Worm (Caenorhabditis elegans) whole organism, young adult: ENCODE data around the gene F56C9.6.

Source experiments
- B0261.1 ChIP-seq: sonication (generic microtip); optimal IDR thresholded peaks from 2 replicates; lab custom pipeline; 2016; ENCODE audit warnings: mild to moderate bottlenecking, missing genetic modification characterization, moderate library complexity, missing compliant biosample characterization
- B0336.3 ChIP-seq: fragments of 200-800 bp; sonication (Bioruptor generic); IDR thresholded peaks from 2 replicates; pipeline ENCODE4 v1.3.6; 2022; ENCODE audit warnings: missing genetic modification characterization, missing compliant biosample characterization
- C06A6.2 ChIP-seq: fragments of 200-800 bp; sonication (Bioruptor generic); conservative IDR thresholded peaks from 2 replicates; pipeline ENCODE4 v1.3.6; 2022; ENCODE audit warnings: missing genetic modification characterization, missing compliant biosample characterization
- D2030.7 ChIP-seq: fragments of 200-800 bp; sonication (Bioruptor generic); IDR thresholded peaks from 2 replicates; pipeline ENCODE4 v1.3.6; 2022; ENCODE audit warnings: missing genetic modification reagents, missing genetic modification characterization, missing compliant biosample characterization
- F22D6.2 ChIP-seq: sonication (generic microtip); optimal IDR thresholded peaks from 2 replicates; lab custom pipeline; 2016; ENCODE audit warnings: mild to moderate bottlenecking, missing genetic modification characterization, missing compliant biosample characterization
- F33H1.4 ChIP-seq: fragments of 200-800 bp; sonication (Bioruptor generic); IDR thresholded peaks from 2 replicates; pipeline ENCODE4 v1.3.6; 2022; ENCODE audit warnings: missing genetic modification reagents, missing genetic modification characterization, missing compliant biosample characterization
- F39B2.1 ChIP-seq: fragments of 200-800 bp; sonication (Bioruptor generic); IDR thresholded peaks from 2 replicates; pipeline ENCODE4 v1.3.6; 2022; ENCODE audit warnings: missing genetic modification reagents, missing genetic modification characterization, missing compliant biosample characterization
- F52B5.7 ChIP-seq: sonication (generic microtip); optimal IDR thresholded peaks from 2 replicates; lab custom pipeline; 2016; ENCODE audit warnings: mild to moderate bottlenecking, missing genetic modification characterization, missing compliant biosample characterization
- T07F8.4 ChIP-seq: sonication (generic microtip); optimal IDR thresholded peaks from 2 replicates; lab custom pipeline; 2016; ENCODE audit warnings: mild to moderate bottlenecking, missing genetic modification characterization, moderate library complexity, missing compliant biosample characterization
- Y56A3A.18 ChIP-seq: fragments of 200-800 bp; sonication (Bioruptor generic); IDR thresholded peaks from 2 replicates; pipeline ENCODE4 v1.3.6; 2022; ENCODE audit warnings: missing genetic modification reagents, missing genetic modification characterization, missing compliant biosample characterization
- Y67H2A.10 ChIP-seq: fragments of 200-800 bp; sonication (Bioruptor generic); conservative IDR thresholded peaks from 2 replicates; pipeline ENCODE4 v1.3.6; 2022; ENCODE audit warnings: missing genetic modification reagents, missing genetic modification characterization, missing compliant biosample characterization
- ZK185.1 ChIP-seq: sonication (generic microtip); optimal IDR thresholded peaks from 2 replicates; lab custom pipeline; 2016; ENCODE audit warnings: mild to moderate bottlenecking, missing genetic modification characterization, missing compliant biosample characterization; ENCODE audit not compliant: poor library complexity, severe bottlenecking
- ama-1 ChIP-seq, 3 experiments: fragments of 150-350 bp in 1 of 3; sonication (generic microtip) in 2 of 3; optimal IDR thresholded peaks; 2 replicates each; lab custom pipeline; 2014 to 2018; ENCODE audit warnings: missing biosample characterization in 2 of 3, missing genetic modification characterization in 2 of 3, missing genetic modification reagents in 2 of 3
- athp-1 ChIP-seq: sonication (generic microtip); optimal IDR thresholded peaks from 2 replicates; lab custom pipeline; 2017; ENCODE audit warnings: mild to moderate bottlenecking, missing genetic modification characterization, missing compliant biosample characterization
- attf-6 ChIP-seq: fragments of 200-800 bp; sonication (Bioruptor generic); IDR thresholded peaks from 2 replicates; pipeline ENCODE4 v1.3.6; 2022; ENCODE audit warnings: missing genetic modification reagents, missing genetic modification characterization, missing compliant biosample characterization
- ceh-40 ChIP-seq: fragments of 200-800 bp; sonication (Bioruptor generic); IDR thresholded peaks from 2 replicates; pipeline ENCODE4 v1.3.6; 2022; ENCODE audit warnings: missing genetic modification characterization, missing compliant biosample characterization
- dpff-1 ChIP-seq: sonication (generic microtip); optimal IDR thresholded peaks from 2 replicates; lab custom pipeline; 2017; ENCODE audit warnings: mild to moderate bottlenecking, missing genetic modification characterization, missing compliant biosample characterization
- dpl-1 ChIP-seq: fragments of 150-350 bp; optimal IDR thresholded peaks from 2 replicates; lab custom pipeline; 2014; ENCODE audit warnings: missing biosample characterization, missing genetic modification reagents, missing genetic modification characterization
- egl-18 ChIP-seq: fragments of 200-800 bp; sonication (Bioruptor generic); IDR thresholded peaks from 2 replicates; pipeline ENCODE4 v1.3.6; 2022; ENCODE audit warnings: missing genetic modification reagents, missing genetic modification characterization, missing compliant biosample characterization
- ekl-4 ChIP-seq: fragments of 200-800 bp; sonication (Bioruptor generic); IDR thresholded peaks from 2 replicates; pipeline ENCODE4 v1.3.6; 2022; ENCODE audit warnings: missing genetic modification reagents, missing genetic modification characterization, missing compliant biosample characterization
- fkh-3 ChIP-seq: sonication (generic microtip); optimal IDR thresholded peaks from 2 replicates; lab custom pipeline; 2016; ENCODE audit warnings: mild to moderate bottlenecking, missing genetic modification characterization, missing compliant biosample characterization
- him-1 ChIP-seq: sonication (generic microtip); optimal IDR thresholded peaks from 2 replicates; lab custom pipeline; 2016; ENCODE audit warnings: missing genotype, missing genetic modification reagents, missing genetic modification characterization, missing compliant biosample characterization
- hsf-1 ChIP-seq: fragments of 200-800 bp; sonication (Bioruptor generic); IDR thresholded peaks from 2 replicates; pipeline ENCODE4 v1.3.6; 2022; ENCODE audit warnings: missing genetic modification reagents, missing genetic modification characterization, missing compliant biosample characterization
- let-607 ChIP-seq, 2 experiments: fragments of 200-800 bp in 1 of 2; sonication (Bioruptor generic) in 1 of 2; sonication (generic microtip) in 1 of 2; optimal IDR thresholded peaks; 2 replicates each; lab custom pipeline; 2016 to 2018; ENCODE audit warnings: mild to moderate bottlenecking in 2 of 2, missing compliant biosample characterization in 2 of 2, missing genetic modification characterization in 2 of 2, moderate library complexity in 2 of 2, missing genotype in 1 of 2
- lin-26 ChIP-seq: fragments of 200-800 bp; sonication (Bioruptor generic); IDR thresholded peaks from 2 replicates; pipeline ENCODE4 v1.3.6; 2022; ENCODE audit warnings: missing genetic modification reagents, missing genetic modification characterization, missing compliant biosample characterization
- lsl-1 ChIP-seq: fragments of 200-800 bp; sonication (Bioruptor generic); optimal IDR thresholded peaks from 2 replicates; lab custom pipeline; 2018; ENCODE audit warnings: mild to moderate bottlenecking, missing genetic modification characterization, moderate library complexity, missing compliant biosample characterization
- lsy-27 ChIP-seq: sonication (generic microtip); optimal IDR thresholded peaks from 2 replicates; lab custom pipeline; 2017; ENCODE audit warnings: missing genetic modification characterization, mild to moderate bottlenecking, missing compliant biosample characterization, antibody characterized with exemption, missing genotype, borderline replicate concordance; ENCODE audit not compliant: insufficient read depth
- madf-10 ChIP-seq: sonication (generic microtip); optimal IDR thresholded peaks from 2 replicates; lab custom pipeline; 2016; ENCODE audit warnings: mild to moderate bottlenecking, missing genetic modification characterization, missing compliant biosample characterization
- madf-3 ChIP-seq: fragments of 200-800 bp; sonication (Bioruptor generic); IDR thresholded peaks from 2 replicates; pipeline ENCODE4 v1.3.6; 2022; ENCODE audit warnings: missing genetic modification reagents, missing genetic modification characterization, missing compliant biosample characterization
- madf-8 ChIP-seq: fragments of 200-800 bp; sonication (Bioruptor generic); conservative IDR thresholded peaks from 2 replicates; pipeline ENCODE4 v1.3.6; 2022; ENCODE audit warnings: missing genetic modification reagents, missing genetic modification characterization, missing compliant biosample characterization
- mcd-1 ChIP-seq: fragments of 200-800 bp; sonication (Bioruptor generic); IDR thresholded peaks from 2 replicates; pipeline ENCODE4 v1.3.6; 2022; ENCODE audit warnings: missing genetic modification reagents, missing genetic modification characterization, missing compliant biosample characterization
- mel-28 ChIP-seq: sonication (generic microtip); optimal IDR thresholded peaks from 2 replicates; lab custom pipeline; 2016; ENCODE audit warnings: borderline replicate concordance, mild to moderate bottlenecking, missing genetic modification characterization, missing compliant biosample characterization
- mes-4 ChIP-seq: sonication (generic microtip); optimal IDR thresholded peaks from 2 replicates; lab custom pipeline; 2016; ENCODE audit warnings: missing genotype, missing genetic modification characterization, missing compliant biosample characterization
- nhr-120 ChIP-seq: fragments of 200-800 bp; sonication (Bioruptor generic); IDR thresholded peaks from 2 replicates; pipeline ENCODE4 v1.3.6; 2022; ENCODE audit warnings: missing genetic modification characterization, missing compliant biosample characterization
- nhr-179 ChIP-seq: sonication (generic microtip); optimal IDR thresholded peaks from 2 replicates; lab custom pipeline; 2016; ENCODE audit warnings: mild to moderate bottlenecking, missing genetic modification characterization, missing compliant biosample characterization
- nhr-27 ChIP-seq: fragments of 200-800 bp; sonication (Bioruptor generic); optimal IDR thresholded peaks from 2 replicates; lab custom pipeline; 2018; ENCODE audit warnings: mild to moderate bottlenecking, missing genetic modification characterization, moderate library complexity, missing compliant biosample characterization
- nhr-90 ChIP-seq: sonication (generic microtip); optimal IDR thresholded peaks from 2 replicates; lab custom pipeline; 2016; ENCODE audit warnings: missing genotype, mild to moderate bottlenecking, missing genetic modification characterization, missing compliant biosample characterization
- pha-4 ChIP-seq: fragments of 150-350 bp; sonication (generic microtip); optimal IDR thresholded peaks from 2 replicates; lab custom pipeline; 2014; ENCODE audit warnings: missing biosample characterization, missing genetic modification reagents, missing genetic modification characterization
- repo-1 ChIP-seq: sonication (generic microtip); optimal IDR thresholded peaks from 2 replicates; lab custom pipeline; 2017; ENCODE audit warnings: mild to moderate bottlenecking, missing genetic modification characterization, missing compliant biosample characterization
- rpc-1 ChIP-seq, 2 experiments: fragments of 150-350 bp in 1 of 2; sonication (generic microtip) in 1 of 2; optimal IDR thresholded peaks; 2 replicates each; lab custom pipeline; 2014 to 2018; ENCODE audit warnings: missing biosample characterization in 1 of 2, missing genetic modification characterization in 1 of 2, missing genetic modification reagents in 1 of 2, missing genotype in 1 of 2
- sdz-38 ChIP-seq: sonication (generic microtip); optimal IDR thresholded peaks from 2 replicates; lab custom pipeline; 2016; ENCODE audit warnings: missing genotype, missing genetic modification characterization, missing compliant biosample characterization
- snpc-1.3 ChIP-seq: sonication (generic microtip); optimal IDR thresholded peaks from 2 replicates; lab custom pipeline; 2017; ENCODE audit warnings: missing genetic modification characterization, mild to moderate bottlenecking, missing compliant biosample characterization, antibody characterized with exemption, moderate library complexity, missing genotype, missing genetic modification reagents; ENCODE audit not compliant: insufficient read depth
- somi-1 ChIP-seq: fragments of 200-800 bp; sonication (Bioruptor generic); optimal IDR thresholded peaks from 2 replicates; lab custom pipeline; 2018; ENCODE audit warnings: mild to moderate bottlenecking, missing genetic modification characterization, missing compliant biosample characterization
- sptf-2 ChIP-seq: fragments of 200-800 bp; sonication (Bioruptor generic); optimal IDR thresholded peaks from 2 replicates; lab custom pipeline; 2018; ENCODE audit warnings: mild to moderate bottlenecking, missing genetic modification characterization, missing compliant biosample characterization
- tbp1 ChIP-seq: fragments of 200-800 bp; sonication (Bioruptor generic); optimal IDR thresholded peaks from 2 replicates; lab custom pipeline; 2018; ENCODE audit warnings: mild to moderate bottlenecking, missing genetic modification characterization, missing compliant biosample characterization
- unc-62 ChIP-seq: fragments of 150-350 bp; optimal IDR thresholded peaks from 2 replicates; lab custom pipeline; 2014; ENCODE audit warnings: missing biosample characterization, missing genetic modification reagents, missing genetic modification characterization
- xnd-1 ChIP-seq: sonication (generic microtip); optimal IDR thresholded peaks from 2 replicates; lab custom pipeline; 2016; ENCODE audit warnings: missing genotype, missing genetic modification reagents, missing genetic modification characterization, missing compliant biosample characterization
- ztf-18 ChIP-seq: sonication (generic microtip); optimal IDR thresholded peaks from 2 replicates; lab custom pipeline; 2016; ENCODE audit warnings: missing genotype, mild to moderate bottlenecking, missing genetic modification characterization, missing compliant biosample characterization
- ztf-28 ChIP-seq: fragments of 200-800 bp; sonication (Bioruptor generic); IDR thresholded peaks from 2 replicates; pipeline ENCODE4 v1.3.6; 2022; ENCODE audit warnings: missing genetic modification reagents, missing genetic modification characterization, missing compliant biosample characterization

The F56C9.6 gene

ce11 chrIII:7335220-7335619, 24.6 kb upstream of the F56C9.6 start, which contains the start of gene F56C9.10:
Gene F56C9.10, minus strand, starts transcription at chrIII:7335316.
- TF ChIP-seq nhr-120 (GFP tag; lab: Robert Waterston, UW) (no peak), ztf-18 (tag; lab: Kevin White, UChicago) (peak; percentile 16), ama-1 (optimal IDR thresholded peaks at IDR 0.05; lab: Kevin White, UChicago) (no peak), ama-1 (GFP tag; optimal IDR thresholded peaks at IDR 0.05; lab: Kevin White, UChicago) (no peak), mel-28 (tag; lab: Kevin White, UChicago) (no peak), B0261.1 (tag; lab: Kevin White, UChicago) (no peak), C06A6.2 (GFP tag; lab: Robert Waterston, UW) (0 out of 2 replicates have a peak, but pooled peaks have one; percentile 14), snpc-1.3 (no peak), mes-4 (tag; lab: Kevin White, UChicago) (no peak), him-1 (no peak), dpl-1 (GFP tag; lab: Kevin White, UChicago) (no peak), dpff-1 (tag; lab: Kevin White, UChicago) (no peak), Y67H2A.10 (GFP tag; lab: Robert Waterston, UW) (no peak), athp-1 (tag; lab: Kevin White, UChicago) (peak; percentile 75), lsy-27 (tag; lab: Kevin White, UChicago) (no peak), lin-26 (peak; percentile 61), F52B5.7 (tag; lab: Kevin White, UChicago) (no peak), Y56A3A.18 (GFP tag; lab: Robert Waterston, UW) (no peak), ztf-28 (no peak), lsl-1 (no peak), ekl-4 (GFP tag; lab: Robert Waterston, UW) (peak; percentile 71; the same call in 1 of the 2 replicates), unc-62 (GFP tag; lab: Kevin White, UChicago) (peak; percentile 90), fkh-3 (tag; lab: Kevin White, UChicago) (no peak), nhr-27 (tag; lab: Kevin White, UChicago) (no peak), F39B2.1 (GFP tag; lab: Robert Waterston, UW) (no peak), sdz-38 (no peak), F33H1.4 (GFP tag; lab: Robert Waterston, UW) (peak; percentile 41), ceh-40 (GFP tag; lab: Robert Waterston, UW) (no peak), madf-3 (peak; percentile 77; the same call in 1 of the 2 replicates), pha-4 (no peak), egl-18 (no peak), rpc-1 (optimal IDR thresholded peaks at IDR 0.05; lab: Kevin White, UChicago) (no peak), rpc-1 (tag; optimal IDR thresholded peaks at IDR 0.05; lab: Kevin White, UChicago) (no peak), xnd-1 (tag; lab: Kevin White, UChicago) (no peak), let-607 (tag; optimal IDR thresholded peaks at IDR 0.05; lab: Kevin White, UChicago) (peak; percentile 67 to 69), tbp1 (peak; percentile 58), ZK185.1 (peak; percentile 53), B0336.3 (peak; percentile 90), T07F8.4 (tag; lab: Kevin White, UChicago) (no peak), D2030.7 (GFP tag; lab: Robert Waterston, UW) (no peak), F22D6.2 (peak; percentile 74), nhr-179 (tag; lab: Kevin White, UChicago) (no peak), hsf-1 (no peak), somi-1 (GFP tag; lab: Kevin White, UChicago) (peak; percentile 95), sptf-2 (no peak), madf-10 (peak; percentile 77), attf-6 (GFP tag; lab: Robert Waterston, UW) (no peak), mcd-1 (GFP tag; lab: Robert Waterston, UW) (peak; percentile 60), nhr-90 (tag; lab: Kevin White, UChicago) (peak; percentile 47), repo-1 (tag; lab: Kevin White, UChicago) (peak; percentile 64), madf-8 (GFP tag; lab: Robert Waterston, UW) (no peak)
